Worm (Caenorhabditis elegans) whole organism, young adult: Measurements from ENCODE around the gene ani-2.

ENCODE experiments used
- B0336.3 ChIP-seq: fragments of 200-800 bp; sonication (Bioruptor generic); IDR thresholded peaks from 2 replicates; pipeline ENCODE4 v1.3.6; 2022; ENCODE audit warnings: missing genetic modification characterization, missing compliant biosample characterization
- F37B4.10 ChIP-seq: fragments of 200-800 bp; sonication (Bioruptor generic); IDR thresholded peaks from 2 replicates; pipeline ENCODE4 v1.3.6; 2022; ENCODE audit warnings: missing genetic modification characterization, missing compliant biosample characterization
- F57A8.1 ChIP-seq: fragments of 200-800 bp; sonication (Bioruptor generic); optimal IDR thresholded peaks from 2 replicates; lab custom pipeline; 2018; ENCODE audit warnings: mild to moderate bottlenecking, missing genetic modification characterization, moderate library complexity, missing compliant biosample characterization
- F57C9.4 ChIP-seq: sonication (generic microtip); optimal IDR thresholded peaks from 2 replicates; lab custom pipeline; 2017; ENCODE audit warnings: mild to moderate bottlenecking, missing genetic modification characterization, missing compliant biosample characterization
- Y53F4B.3 ChIP-seq: fragments of 200-800 bp; sonication (Bioruptor generic); IDR thresholded peaks from 2 replicates; pipeline ENCODE4 v1.3.6; 2022; ENCODE audit warnings: missing genetic modification reagents, missing genetic modification characterization, missing compliant biosample characterization
- Y56A3A.18 ChIP-seq: fragments of 200-800 bp; sonication (Bioruptor generic); IDR thresholded peaks from 2 replicates; pipeline ENCODE4 v1.3.6; 2022; ENCODE audit warnings: missing genetic modification reagents, missing genetic modification characterization, missing compliant biosample characterization
- ama-1 ChIP-seq, 3 experiments: fragments of 150-350 bp in 1 of 3; sonication (generic microtip) in 2 of 3; optimal IDR thresholded peaks; 2 replicates each; lab custom pipeline; 2014 to 2018; ENCODE audit warnings: missing biosample characterization in 2 of 3, missing genetic modification characterization in 2 of 3, missing genetic modification reagents in 2 of 3
- attf-5 ChIP-seq: fragments of 200-800 bp; sonication (Bioruptor generic); optimal IDR thresholded peaks from 2 replicates; lab custom pipeline; 2018; ENCODE audit warnings: mild to moderate bottlenecking, missing genetic modification characterization, missing compliant biosample characterization
- dpl-1 ChIP-seq: fragments of 150-350 bp; optimal IDR thresholded peaks from 2 replicates; lab custom pipeline; 2014; ENCODE audit warnings: missing biosample characterization, missing genetic modification reagents, missing genetic modification characterization
- hsf-1 ChIP-seq: fragments of 200-800 bp; sonication (Bioruptor generic); IDR thresholded peaks from 2 replicates; pipeline ENCODE4 v1.3.6; 2022; ENCODE audit warnings: missing genetic modification reagents, missing genetic modification characterization, missing compliant biosample characterization
- lir-1 ChIP-seq: fragments of 200-800 bp; sonication (Bioruptor generic); conservative IDR thresholded peaks from 2 replicates; pipeline ENCODE4 v1.3.6; 2022; ENCODE audit warnings: missing genetic modification reagents, missing genetic modification characterization, missing compliant biosample characterization
- sptf-2 ChIP-seq: fragments of 200-800 bp; sonication (Bioruptor generic); optimal IDR thresholded peaks from 2 replicates; lab custom pipeline; 2018; ENCODE audit warnings: mild to moderate bottlenecking, missing genetic modification characterization, missing compliant biosample characterization
- ztf-22 ChIP-seq: fragments of 200-800 bp; sonication (Bioruptor generic); optimal IDR thresholded peaks from 2 replicates; lab custom pipeline; 2018; ENCODE audit warnings: mild to moderate bottlenecking, missing genetic modification characterization, moderate library complexity, missing compliant biosample characterization

- TF ChIP-seq F57A8.1 (GFP tag; lab: Kevin White, UChicago) = no peak
- TF ChIP-seq attf-5 (GFP tag; lab: Kevin White, UChicago) = no peak
- no peak for TF ChIP-seq hsf-1
- no peak for TF ChIP-seq ama-1 (optimal IDR thresholded peaks at IDR 0.05; lab: Kevin White, UChicago)
- no peak for TF ChIP-seq ama-1 (GFP tag; optimal IDR thresholded peaks at IDR 0.05; lab: Kevin White, UChicago)
- no peak for TF ChIP-seq B0336.3 (GFP tag; lab: Robert Waterston, UW)
- no peak for TF ChIP-seq sptf-2 (GFP tag; lab: Kevin White, UChicago)
- no peak for TF ChIP-seq ztf-22 (GFP tag; lab: Kevin White, UChicago)
- TF ChIP-seq F37B4.10 (GFP tag; lab: Robert Waterston, UW) = no peak
- TF ChIP-seq Y53F4B.3 = no peak
- TF ChIP-seq F57C9.4 (tag; lab: Kevin White, UChicago) = no peak
- no peak for TF ChIP-seq lir-1 (GFP tag; lab: Robert Waterston, UW)
- no peak for TF ChIP-seq Y56A3A.18 (GFP tag; lab: Robert Waterston, UW)
- TF ChIP-seq dpl-1 (GFP tag; lab: Kevin White, UChicago) = no peak
These were observed 25.7 kb downstream of the ani-2 start for ce11 chrII:6339511-6339910.
